Worm (Caenorhabditis elegans) whole organism, mixed stage, embryonic: Measurements from ENCODE around the gene anoh-1.

Experiments used
- elt-1 ChIP-seq: sonication (generic microtip); optimal IDR thresholded peaks from 2 replicates; lab custom pipeline; 2017; ENCODE audit warnings: missing genetic modification characterization, mild to moderate bottlenecking, missing compliant biosample characterization, antibody characterized with exemption, moderate library complexity, borderline replicate concordance; ENCODE audit not compliant: insufficient read depth
- mab-5 ChIP-seq: fragments of 150-350 bp; optimal IDR thresholded peaks from 2 replicates; lab custom pipeline; 2014; ENCODE audit warnings: missing biosample characterization, missing genetic modification characterization
- mep-1 ChIP-seq: fragments of 150-350 bp; optimal IDR thresholded peaks from 2 replicates; lab custom pipeline; 2017; ENCODE audit warnings: missing biosample characterization, missing genetic modification reagents, missing genetic modification characterization, inconsistent platforms
- snpc-4 ChIP-seq: fragments of 150-350 bp; optimal IDR thresholded peaks from 2 replicates; lab custom pipeline; 2014; ENCODE audit warnings: missing biosample characterization, missing genetic modification characterization
- unc-39 ChIP-seq: fragments of 150-350 bp; optimal IDR thresholded peaks from 2 replicates; lab custom pipeline; 2014; ENCODE audit warnings: missing biosample characterization, missing genetic modification characterization
- zip-8 ChIP-seq: fragments of 150-350 bp; optimal IDR thresholded peaks from 2 replicates; lab custom pipeline; 2014; ENCODE audit warnings: missing biosample characterization, missing genetic modification characterization
- ztf-11 ChIP-seq: fragments of 150-350 bp; optimal IDR thresholded peaks from 2 replicates; lab custom pipeline; 2014; ENCODE audit warnings: missing biosample characterization, missing genetic modification characterization

- TF ChIP-seq unc-39 (tag; lab: Kevin White, UChicago) (no peak), mab-5 (tag; lab: Kevin White, UChicago) (no peak), elt-1 (tag; lab: Kevin White, UChicago) (no peak), mep-1 (tag; lab: Kevin White, UChicago) (no peak), ztf-11 (tag; lab: Kevin White, UChicago) (no peak), zip-8 (tag; lab: Kevin White, UChicago) (no peak), snpc-4 (tag; lab: Kevin White, UChicago) (no peak)
Observed at ce11 chrIII:13224395-13224794, 22.0 kb upstream of the anoh-1 start.
